Worm (Caenorhabditis elegans): ENCODE measurements around the gene Y59E9AL.8.

ce11 chrIV:5216349-5216748, 7.8 kb downstream of the Y59E9AL.8 start:
- TF ChIP-seq unc-130 (tag; optimal IDR thresholded peaks at IDR 0.05), result no peak
- TF ChIP-seq aha-1 (tag; optimal IDR thresholded peaks at IDR 0.05), result no peak
- TF ChIP-seq ama-1 (optimal IDR thresholded peaks at IDR 0.05), result no peak
- TF ChIP-seq swsn-7 (tag; optimal IDR thresholded peaks at IDR 0.05), result no peak
- no peak for TF ChIP-seq efl-1 (optimal IDR thresholded peaks at IDR 0.05)
- no peak for TF ChIP-seq efl-1 (GFP tag; optimal IDR thresholded peaks at IDR 0.05 in 1 of 2)
- no peak for TF ChIP-seq Y116A8C.19 (tag; optimal IDR thresholded peaks at IDR 0.05; ENCODE audit: borderline replicate concordance)
- TF ChIP-seq pqm-1 (tag; optimal IDR thresholded peaks at IDR 0.05), result no peak
- no peak for TF ChIP-seq unc-62 (GFP tag; optimal IDR thresholded peaks at IDR 0.05)
- no peak for TF ChIP-seq snu-23 (GFP tag; optimal IDR thresholded peaks at IDR 0.05)
- no peak for TF ChIP-seq lin-13 (GFP tag; optimal IDR thresholded peaks at IDR 0.05)
- no peak for TF ChIP-seq ceh-63 (GFP tag; optimal IDR thresholded peaks at IDR 0.05)
- no peak for TF ChIP-seq irx-1 (tag; optimal IDR thresholded peaks at IDR 0.05)
- TF ChIP-seq zag-1 (tag; optimal IDR thresholded peaks at IDR 0.05), result no peak
- TF ChIP-seq nhr-47 (tag; optimal IDR thresholded peaks at IDR 0.05), result no peak

Measured in whole organism, L1 larva.